Worm (Caenorhabditis elegans) whole organism, young adult: Measurements from ENCODE around the gene Y37E11AL.3.
A peak's percentile ranks its signal among the peaks of the same experiment; 100 is the strongest.

ENCODE experiments used
- B0019.2 ChIP-seq: fragments of 200-800 bp; sonication (Bioruptor generic); conservative IDR thresholded peaks from 2 replicates; pipeline ENCODE4 v1.3.6; 2022; ENCODE audit warnings: missing genetic modification reagents, missing genetic modification characterization, missing compliant biosample characterization
- B0035.1 ChIP-seq: sonication (generic microtip); optimal IDR thresholded peaks from 2 replicates; lab custom pipeline; 2016; ENCODE audit warnings: missing genetic modification characterization, mild to moderate bottlenecking, missing compliant biosample characterization, missing genotype, missing genetic modification reagents
- C17E4.6 ChIP-seq: fragments of 200-800 bp; sonication (Bioruptor generic); IDR thresholded peaks from 2 replicates; pipeline ENCODE4 v1.3.6; 2022; ENCODE audit warnings: missing genetic modification reagents, missing genetic modification characterization, missing compliant biosample characterization
- D2030.7 ChIP-seq: fragments of 200-800 bp; sonication (Bioruptor generic); IDR thresholded peaks from 2 replicates; pipeline ENCODE4 v1.3.6; 2022; ENCODE audit warnings: missing genetic modification reagents, missing genetic modification characterization, missing compliant biosample characterization
- F10E7.11 ChIP-seq: sonication (generic microtip); optimal IDR thresholded peaks from 2 replicates; lab custom pipeline; 2017; ENCODE audit warnings: mild to moderate bottlenecking, missing genetic modification characterization, moderate library complexity, missing compliant biosample characterization
- F23B12.7 ChIP-seq: sonication (generic microtip); optimal IDR thresholded peaks from 2 replicates; lab custom pipeline; 2017; ENCODE audit warnings: missing genetic modification characterization, mild to moderate bottlenecking, missing compliant biosample characterization, antibody characterized with exemption, moderate library complexity; ENCODE audit not compliant: insufficient read depth
- F37B4.10 ChIP-seq: fragments of 200-800 bp; sonication (Bioruptor generic); IDR thresholded peaks from 2 replicates; pipeline ENCODE4 v1.3.6; 2022; ENCODE audit warnings: missing genetic modification characterization, missing compliant biosample characterization
- K12H6.12 ChIP-seq: fragments of 200-800 bp; sonication (Bioruptor generic); optimal IDR thresholded peaks from 2 replicates; lab custom pipeline; 2018; ENCODE audit warnings: mild to moderate bottlenecking, missing genetic modification characterization, missing compliant biosample characterization
- T07F8.4 ChIP-seq: sonication (generic microtip); optimal IDR thresholded peaks from 2 replicates; lab custom pipeline; 2016; ENCODE audit warnings: mild to moderate bottlenecking, missing genetic modification characterization, moderate library complexity, missing compliant biosample characterization
- Y95B8A.8 ChIP-seq: fragments of 200-800 bp; sonication (Bioruptor generic); IDR thresholded peaks from 2 replicates; pipeline ENCODE4 v1.3.6; 2022; ENCODE audit warnings: missing genetic modification reagents, missing genetic modification characterization, missing compliant biosample characterization
- ZK185.1 ChIP-seq: sonication (generic microtip); optimal IDR thresholded peaks from 2 replicates; lab custom pipeline; 2016; ENCODE audit warnings: mild to moderate bottlenecking, missing genetic modification characterization, missing compliant biosample characterization; ENCODE audit not compliant: poor library complexity, severe bottlenecking
- aptf-2 ChIP-seq: fragments of 200-800 bp; sonication (Bioruptor generic); conservative IDR thresholded peaks from 2 replicates; pipeline ENCODE4 v1.3.6; 2022; ENCODE audit warnings: missing genetic modification reagents, missing genetic modification characterization, missing compliant biosample characterization
- attf-5 ChIP-seq: fragments of 200-800 bp; sonication (Bioruptor generic); optimal IDR thresholded peaks from 2 replicates; lab custom pipeline; 2018; ENCODE audit warnings: mild to moderate bottlenecking, missing genetic modification characterization, missing compliant biosample characterization
- bed-2 ChIP-seq: fragments of 200-800 bp; sonication (Bioruptor generic); IDR thresholded peaks from 2 replicates; pipeline ENCODE4 v1.3.6; 2022; ENCODE audit warnings: missing genetic modification reagents, missing genetic modification characterization, missing compliant biosample characterization
- ccch-3 ChIP-seq: fragments of 200-800 bp; sonication (Bioruptor generic); optimal IDR thresholded peaks from 2 replicates; lab custom pipeline; 2018; ENCODE audit warnings: mild to moderate bottlenecking, missing genetic modification characterization, missing compliant biosample characterization
- cebp-1 ChIP-seq, 2 experiments: fragments of 200-800 bp in 1 of 2; sonication (Bioruptor generic) in 1 of 2; sonication (generic microtip) in 1 of 2; IDR thresholded peaks in 1 of 2; optimal IDR thresholded peaks in 1 of 2; 2 replicates each; pipeline versions ENCODE4 v1.3.6 to Lab custom; 2017 to 2022; ENCODE audit warnings: missing compliant biosample characterization in 2 of 2, missing genetic modification characterization in 2 of 2, mild to moderate bottlenecking in 1 of 2, missing genetic modification reagents in 1 of 2, moderate library complexity in 1 of 2
- ceh-27 ChIP-seq: fragments of 200-800 bp; sonication (Bioruptor generic); optimal IDR thresholded peaks from 2 replicates; lab custom pipeline; 2018; ENCODE audit warnings: mild to moderate bottlenecking, missing genetic modification characterization, moderate library complexity, missing compliant biosample characterization
- ceh-58 ChIP-seq: fragments of 200-800 bp; sonication (Bioruptor generic); IDR thresholded peaks from 2 replicates; pipeline ENCODE4 v1.3.6; 2022; ENCODE audit warnings: missing genetic modification characterization, missing compliant biosample characterization
- dox-1 ChIP-seq: fragments of 200-800 bp; sonication (Bioruptor generic); IDR thresholded peaks from 2 replicates; pipeline ENCODE4 v1.3.6; 2022; ENCODE audit warnings: missing genetic modification reagents, missing genetic modification characterization, missing compliant biosample characterization
- egl-18 ChIP-seq: fragments of 200-800 bp; sonication (Bioruptor generic); IDR thresholded peaks from 2 replicates; pipeline ENCODE4 v1.3.6; 2022; ENCODE audit warnings: missing genetic modification reagents, missing genetic modification characterization, missing compliant biosample characterization
- egrh-3 ChIP-seq: fragments of 200-800 bp; sonication (Bioruptor generic); IDR thresholded peaks from 2 replicates; pipeline ENCODE4 v1.3.6; 2022; ENCODE audit warnings: missing genetic modification reagents, missing genetic modification characterization, missing compliant biosample characterization
- gei-17 ChIP-seq: fragments of 200-800 bp; sonication (Bioruptor generic); optimal IDR thresholded peaks from 2 replicates; lab custom pipeline; 2018; ENCODE audit warnings: mild to moderate bottlenecking, missing genetic modification characterization, missing compliant biosample characterization
- hlh-26 ChIP-seq: fragments of 200-800 bp; sonication (Bioruptor generic); conservative IDR thresholded peaks from 2 replicates; pipeline ENCODE4 v1.3.6; 2022; ENCODE audit warnings: missing genetic modification reagents, missing genetic modification characterization, missing compliant biosample characterization
- hmg-1.2 ChIP-seq: fragments of 200-800 bp; sonication (Bioruptor generic); IDR thresholded peaks from 2 replicates; pipeline ENCODE4 v1.3.6; 2022; ENCODE audit warnings: missing genetic modification reagents, missing genetic modification characterization, missing compliant biosample characterization
- hmg-20 ChIP-seq: fragments of 200-800 bp; sonication (Bioruptor generic); IDR thresholded peaks from 2 replicates; pipeline ENCODE4 v1.3.6; 2022; ENCODE audit warnings: missing genetic modification reagents, missing genetic modification characterization, missing compliant biosample characterization
- hrde-1 ChIP-seq: sonication (generic microtip); optimal IDR thresholded peaks from 2 replicates; lab custom pipeline; 2016; ENCODE audit warnings: missing genetic modification characterization, mild to moderate bottlenecking, missing compliant biosample characterization, moderate library complexity, missing genotype, missing genetic modification reagents, borderline replicate concordance
- let-526 ChIP-seq: fragments of 200-800 bp; sonication (Bioruptor generic); IDR thresholded peaks from 2 replicates; pipeline ENCODE4 v1.3.6; 2022; ENCODE audit warnings: missing genetic modification reagents, missing genetic modification characterization, missing compliant biosample characterization
- lin-26 ChIP-seq: fragments of 200-800 bp; sonication (Bioruptor generic); IDR thresholded peaks from 2 replicates; pipeline ENCODE4 v1.3.6; 2022; ENCODE audit warnings: missing genetic modification reagents, missing genetic modification characterization, missing compliant biosample characterization
- lin-40 ChIP-seq: sonication (generic microtip); optimal IDR thresholded peaks from 2 replicates; lab custom pipeline; 2016; ENCODE audit warnings: missing genetic modification characterization, mild to moderate bottlenecking, missing compliant biosample characterization, missing genotype, missing genetic modification reagents
- mcd-1 ChIP-seq: fragments of 200-800 bp; sonication (Bioruptor generic); IDR thresholded peaks from 2 replicates; pipeline ENCODE4 v1.3.6; 2022; ENCODE audit warnings: missing genetic modification reagents, missing genetic modification characterization, missing compliant biosample characterization
- mes-4 ChIP-seq: sonication (generic microtip); optimal IDR thresholded peaks from 2 replicates; lab custom pipeline; 2016; ENCODE audit warnings: missing genotype, missing genetic modification characterization, missing compliant biosample characterization
- nfya-1 ChIP-seq: sonication (generic microtip); optimal IDR thresholded peaks from 2 replicates; lab custom pipeline; 2017; ENCODE audit warnings: antibody characterized with exemption, missing compliant biosample characterization, missing genetic modification characterization, borderline replicate concordance; ENCODE audit not compliant: insufficient read depth
- nfyb-1 ChIP-seq: fragments of 200-800 bp; sonication (Bioruptor generic); IDR thresholded peaks from 2 replicates; pipeline ENCODE4 v1.3.6; 2022; ENCODE audit warnings: missing genetic modification reagents, missing genetic modification characterization, missing compliant biosample characterization
- nhr-80 ChIP-seq: sonication (generic microtip); optimal IDR thresholded peaks from 2 replicates; lab custom pipeline; 2016; ENCODE audit warnings: missing genetic modification characterization, missing compliant biosample characterization
- pha-4 ChIP-seq: fragments of 150-350 bp; sonication (generic microtip); optimal IDR thresholded peaks from 2 replicates; lab custom pipeline; 2014; ENCODE audit warnings: missing biosample characterization, missing genetic modification reagents, missing genetic modification characterization
- rcor-1 ChIP-seq: fragments of 200-800 bp; sonication (Bioruptor generic); IDR thresholded peaks from 2 replicates; pipeline ENCODE4 v1.3.6; 2022; ENCODE audit warnings: missing genetic modification reagents, missing genetic modification characterization, missing compliant biosample characterization
- sea-2 ChIP-seq: fragments of 200-800 bp; sonication (Bioruptor generic); IDR thresholded peaks from 2 replicates; pipeline ENCODE4 v1.3.6; 2022; ENCODE audit warnings: missing genetic modification characterization, missing compliant biosample characterization
- snpc-4 ChIP-seq, 5 experiments: fragments of 150-350 bp in 1 of 5; sonication (generic microtip) in 4 of 5; optimal IDR thresholded peaks; 2 replicates each; lab custom pipeline; 2014 to 2018; ENCODE audit warnings: missing genetic modification characterization in 5 of 5, missing biosample characterization in 3 of 5, antibody characterized with exemption in 2 of 5, mild to moderate bottlenecking in 2 of 5, missing compliant biosample characterization in 2 of 5, missing genotype in 2 of 5, moderate library complexity in 2 of 5, missing genetic modification reagents in 1 of 5
- tbp1 ChIP-seq: fragments of 200-800 bp; sonication (Bioruptor generic); optimal IDR thresholded peaks from 2 replicates; lab custom pipeline; 2018; ENCODE audit warnings: mild to moderate bottlenecking, missing genetic modification characterization, missing compliant biosample characterization
- tbx-9 ChIP-seq: sonication (generic microtip); optimal IDR thresholded peaks from 2 replicates; lab custom pipeline; 2016; ENCODE audit warnings: borderline replicate concordance, missing genetic modification characterization, inconsistent platforms, missing compliant biosample characterization
- unc-62 ChIP-seq: fragments of 150-350 bp; optimal IDR thresholded peaks from 2 replicates; lab custom pipeline; 2014; ENCODE audit warnings: missing biosample characterization, missing genetic modification reagents, missing genetic modification characterization
- zfh-2 ChIP-seq: fragments of 200-800 bp; sonication (Bioruptor generic); conservative IDR thresholded peaks from 2 replicates; pipeline ENCODE4 v1.3.6; 2022; ENCODE audit warnings: missing genetic modification reagents, missing genetic modification characterization, missing compliant biosample characterization
- ztf-25 ChIP-seq: fragments of 200-800 bp; sonication (Bioruptor generic); IDR thresholded peaks from 2 replicates; pipeline ENCODE4 v1.3.6; 2022; ENCODE audit warnings: missing genetic modification reagents, missing genetic modification characterization, missing compliant biosample characterization

Y37E11AL.3 gene

ce11 chrIV:3742426-3742839 lies 47.7 kb downstream of the Y37E11AL.3 start (continued):
- TF ChIP-seq nfya-1 (tag; lab: Kevin White, UChicago) = no peak
- TF ChIP-seq ceh-27 (GFP tag; lab: Kevin White, UChicago) = peak; percentile 38
- no peak for TF ChIP-seq B0035.1 (tag; lab: Kevin White, UChicago)
- no peak for TF ChIP-seq unc-62
- 0 out of 2 replicates have a peak, but pooled peaks have one; percentile 24 for TF ChIP-seq hmg-20 (GFP tag; lab: Robert Waterston, UW)
- peak; percentile 70 for TF ChIP-seq lin-26
- peak; percentile 48 for TF ChIP-seq rcor-1 (GFP tag; lab: Robert Waterston, UW)
- TF ChIP-seq hrde-1 (tag; lab: Kevin White, UChicago) = no peak
- peak; percentile 60 for TF ChIP-seq lin-40 (tag; lab: Kevin White, UChicago)
- no peak for TF ChIP-seq snpc-4 (GFP tag; optimal IDR thresholded peaks at IDR 0.05; lab: Kevin White, UChicago)
- TF ChIP-seq snpc-4 (tag; optimal IDR thresholded peaks at IDR 0.05; lab: Kevin White, UChicago) = peak in 2 of 4 experiments; percentile 31 to 75
- no peak for TF ChIP-seq ztf-25 (GFP tag; lab: Robert Waterston, UW)
- peak; percentile 39 for TF ChIP-seq gei-17
- peak; percentile 9 for TF ChIP-seq pha-4 (tag; lab: Kevin White, UChicago)
- TF ChIP-seq F23B12.7 (tag; lab: Kevin White, UChicago) = peak; percentile 17
- TF ChIP-seq, all 124 proteins: peak for 30

- TF ChIP-seq C17E4.6 (GFP tag; lab: Robert Waterston, UW) (0 out of 2 replicates have a peak, but pooled peaks have one; percentile 13), zfh-2 (GFP tag; lab: Robert Waterston, UW) (0 out of 2 replicates have a peak, but pooled peaks have one; percentile 34), mcd-1 (GFP tag; lab: Robert Waterston, UW) (0 out of 2 replicates have a peak, but pooled peaks have one; percentile 12), tbx-9 (tag; lab: Kevin White, UChicago) (no peak), D2030.7 (GFP tag; lab: Robert Waterston, UW) (no peak), ceh-58 (GFP tag; lab: Robert Waterston, UW) (no peak), dox-1 (GFP tag; lab: Robert Waterston, UW) (0 out of 2 replicates have a peak, but pooled peaks have one; percentile 11), B0019.2 (no peak), bed-2 (no peak), nfyb-1 (GFP tag; lab: Robert Waterston, UW) (no peak), attf-5 (GFP tag; lab: Kevin White, UChicago) (peak; percentile 15), lin-40 (tag; lab: Kevin White, UChicago) (no peak), B0035.1 (tag; lab: Kevin White, UChicago) (no peak), hmg-1.2 (GFP tag; lab: Robert Waterston, UW) (0 out of 2 replicates have a peak, but pooled peaks have one; percentile 11), hmg-20 (GFP tag; lab: Robert Waterston, UW) (no peak), aptf-2 (no peak), T07F8.4 (tag; lab: Kevin White, UChicago) (no peak), ZK185.1 (tag; lab: Kevin White, UChicago) (no peak), ccch-3 (GFP tag; lab: Kevin White, UChicago) (no peak), let-526 (0 out of 2 replicates have a peak, but pooled peaks have one; percentile 12), mes-4 (no peak), nhr-80 (tag; lab: Kevin White, UChicago) (peak; percentile 2), sea-2 (GFP tag; lab: Robert Waterston, UW) (no peak), egrh-3 (GFP tag; lab: Robert Waterston, UW) (no peak), K12H6.12 (tag; lab: Kevin White, UChicago) (no peak), tbp1 (GFP tag; lab: Kevin White, UChicago) (peak; percentile 2), Y95B8A.8 (GFP tag; lab: Robert Waterston, UW) (0 out of 2 replicates have a peak, but pooled peaks have one; percentile 16), F10E7.11 (tag; lab: Kevin White, UChicago) (no peak), hlh-26 (GFP tag; lab: Robert Waterston, UW) (no peak), cebp-1 (GFP tag; IDR thresholded peaks at IDR 0.05; lab: Robert Waterston, UW) (no peak), cebp-1 (tag; optimal IDR thresholded peaks at IDR 0.05; lab: Kevin White, UChicago) (peak; percentile 18), F37B4.10 (GFP tag; lab: Robert Waterston, UW) (no peak), egl-18 (GFP tag; lab: Robert Waterston, UW) (no peak)
Measured at ce11 chrIV:3743748-3744147, 49.0 kb downstream of the Y37E11AL.3 start, which contains the start of gene siah-1. Gene siah-1 (plus strand): TSS chrIV:3744048.
